Worm (Caenorhabditis elegans) whole organism, L4 larva: ENCODE measurements around the gene F53F1.6.

ENCODE experiments used
- aly-2 ChIP-seq: sonication (generic microtip); optimal IDR thresholded peaks from 2 replicates; lab custom pipeline; 2018; ENCODE audit warnings: missing biosample characterization, missing genetic modification characterization
- lin-13 ChIP-seq: fragments of 150-350 bp; optimal IDR thresholded peaks from 2 replicates; lab custom pipeline; 2014; ENCODE audit warnings: missing biosample characterization, missing genetic modification reagents, missing genetic modification characterization
- pqm-1 ChIP-seq: sonication (generic microtip); optimal IDR thresholded peaks from 2 replicates; lab custom pipeline; 2017; ENCODE audit warnings: missing biosample characterization, missing genetic modification characterization
- tag-97 ChIP-seq: fragments of 200-800 bp; sonication (Bioruptor generic); IDR thresholded peaks from 2 replicates; pipeline ENCODE4 v1.3.6; 2022; ENCODE audit warnings: missing genetic modification characterization, missing compliant biosample characterization

DNA sequence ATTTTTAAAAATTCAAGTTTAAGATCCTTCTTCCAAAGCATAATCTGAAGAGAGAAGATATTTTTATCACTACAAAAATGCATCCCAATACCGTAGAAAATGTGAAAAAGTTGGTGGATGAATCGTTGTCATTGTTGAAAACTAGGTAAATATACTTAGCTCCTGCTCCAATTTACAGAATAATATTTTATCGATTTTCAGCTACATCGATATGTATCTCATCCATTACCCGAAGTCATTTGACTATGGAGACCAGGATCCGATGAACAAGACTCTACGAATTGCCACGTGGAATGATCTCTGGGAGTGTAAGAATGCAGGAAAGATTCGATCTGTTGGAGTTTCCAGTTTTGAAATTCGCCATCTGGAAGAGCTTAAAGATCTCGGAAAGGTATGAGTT is 9.0 kb downstream of the F53F1.6 start:
- TF ChIP-seq lin-13 (no peak), tag-97 (no peak), pqm-1 (tag; lab: Kevin White, UChicago) (no peak), aly-2 (tag; lab: Kevin White, UChicago) (no peak)
